Worm (Caenorhabditis elegans) whole organism, L2 larva: ENCODE measurements around the gene tsen-2.
A peak's percentile ranks its signal among the peaks of the same experiment; 100 is the strongest.

Source experiments
- R02D3.7 ChIP-seq: fragments of 150-350 bp; optimal IDR thresholded peaks from 2 replicates; lab custom pipeline; 2014; ENCODE audit warnings: missing biosample characterization, missing genetic modification characterization
- ZK546.5 ChIP-seq: sonication (generic microtip); optimal IDR thresholded peaks from 2 replicates; lab custom pipeline; 2017; ENCODE audit warnings: missing biosample characterization, missing genetic modification characterization
- ceh-16 ChIP-seq: fragments of 150-350 bp; optimal IDR thresholded peaks from 2 replicates; lab custom pipeline; 2014; ENCODE audit warnings: missing biosample characterization, missing genetic modification characterization
- elt-1 ChIP-seq: fragments of 150-350 bp; optimal IDR thresholded peaks from 2 replicates; lab custom pipeline; 2014; ENCODE audit warnings: missing biosample characterization, missing genetic modification characterization
- lsy-2 ChIP-seq, 2 experiments: fragments of 150-350 bp in 1 of 2; sonication (generic microtip) in 1 of 2; optimal IDR thresholded peaks; 2 replicates each; lab custom pipeline; 2014 to 2017; ENCODE audit warnings: missing biosample characterization in 2 of 2, missing genetic modification characterization in 2 of 2
- nhr-11 ChIP-seq: fragments of 150-350 bp; optimal IDR thresholded peaks from 2 replicates; lab custom pipeline; 2014; ENCODE audit warnings: missing biosample characterization, missing genetic modification characterization
- nhr-12 ChIP-seq: fragments of 150-350 bp; optimal IDR thresholded peaks from 2 replicates; lab custom pipeline; 2014; ENCODE audit warnings: missing biosample characterization, missing genetic modification characterization
- nhr-21 ChIP-seq: fragments of 150-350 bp; optimal IDR thresholded peaks from 2 replicates; lab custom pipeline; 2014; ENCODE audit warnings: missing biosample characterization, missing genetic modification characterization
- nhr-23 ChIP-seq: fragments of 150-350 bp; optimal IDR thresholded peaks from 2 replicates; lab custom pipeline; 2014; ENCODE audit warnings: missing biosample characterization, missing genetic modification reagents, missing genetic modification characterization
- nhr-237 ChIP-seq: fragments of 150-350 bp; optimal IDR thresholded peaks from 2 replicates; lab custom pipeline; 2014; ENCODE audit warnings: missing biosample characterization, missing genetic modification characterization
- skn-1 ChIP-seq: sonication (generic microtip); optimal IDR thresholded peaks from 2 replicates; lab custom pipeline; 2017; ENCODE audit warnings: missing biosample characterization, missing genetic modification characterization
- unc-62 ChIP-seq: fragments of 150-350 bp; optimal IDR thresholded peaks from 2 replicates; lab custom pipeline; 2014; ENCODE audit warnings: missing biosample characterization, missing genetic modification reagents, missing genetic modification characterization
- zag-1 ChIP-seq: fragments of 150-350 bp; optimal IDR thresholded peaks from 2 replicates; lab custom pipeline; 2014; ENCODE audit warnings: missing biosample characterization, missing genetic modification characterization
- ztf-11 ChIP-seq: sonication (generic microtip); optimal IDR thresholded peaks from 2 replicates; lab custom pipeline; 2017; ENCODE audit warnings: missing biosample characterization, missing genetic modification characterization

DNA sequence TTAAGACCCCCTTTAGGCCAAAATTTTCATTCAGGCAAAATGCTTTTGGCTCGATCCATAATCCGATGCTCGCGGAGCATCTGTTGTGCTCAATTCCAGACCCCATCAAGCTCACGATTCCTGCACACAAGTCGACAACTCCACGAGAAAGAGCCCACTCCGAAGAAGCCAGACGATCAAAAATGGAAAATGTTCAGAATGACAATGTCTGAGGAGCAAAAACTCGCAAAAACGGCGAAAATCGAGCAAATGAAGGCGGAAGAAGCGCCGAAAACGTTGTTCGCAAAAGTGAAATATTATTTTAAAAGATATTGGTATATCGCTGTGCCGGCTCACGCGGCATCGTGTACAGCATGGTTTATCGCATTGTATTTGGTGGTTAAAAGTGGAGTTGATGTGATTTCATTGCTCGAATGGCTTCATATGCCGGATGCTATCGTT lies 23.6 kb upstream of the tsen-2 start, which contains the start of gene Y56A3A.22:
- TF ChIP-seq zag-1 = no peak
- no peak for TF ChIP-seq unc-62 (GFP tag; lab: Kevin White, UChicago)
- TF ChIP-seq nhr-12 (tag; lab: Kevin White, UChicago) = no peak
- no peak for TF ChIP-seq R02D3.7 (tag; lab: Kevin White, UChicago)
- TF ChIP-seq skn-1 (tag; lab: Kevin White, UChicago) = no peak
- no peak for TF ChIP-seq ZK546.5 (tag; lab: Kevin White, UChicago)
- no peak for TF ChIP-seq nhr-237 (tag; lab: Kevin White, UChicago)
- TF ChIP-seq ceh-16 (tag; lab: Kevin White, UChicago) = no peak
- TF ChIP-seq nhr-23 (tag; lab: Kevin White, UChicago) = no peak
- peak; percentile 26 for TF ChIP-seq nhr-21 (tag; lab: Kevin White, UChicago)
- TF ChIP-seq elt-1 = no peak
- TF ChIP-seq lsy-2 (tag; optimal IDR thresholded peaks at IDR 0.05; lab: Kevin White, UChicago) = peak in 1 of 2 experiments; percentile 57
- no peak for TF ChIP-seq ztf-11 (tag; lab: Kevin White, UChicago)
- no peak for TF ChIP-seq nhr-11 (tag; lab: Kevin White, UChicago)
